Worm (Caenorhabditis elegans): Measurements from ENCODE around the gene T19H5.6.

ce11 chrII:9445368-9445767 lies 24.7 kb downstream of the T19H5.6 start, which contains the start of gene R09D1.13:
- TF ChIP-seq F55B11.4 (tag; optimal IDR thresholded peaks at IDR 0.05; ENCODE audit: borderline replicate concordance, insufficient read depth) (no peak), let-607 (tag; optimal IDR thresholded peaks at IDR 0.05) (no peak), rpc-1 (optimal IDR thresholded peaks at IDR 0.05) (no peak), rpc-1 (tag; optimal IDR thresholded peaks at IDR 0.05) (no peak), ztf-26 (tag; optimal IDR thresholded peaks at IDR 0.05) (no peak), B0261.1 (tag; optimal IDR thresholded peaks at IDR 0.05) (no peak), mcd-1 (GFP tag; IDR thresholded peaks at IDR 0.05) (no peak), somi-1 (GFP tag; optimal IDR thresholded peaks at IDR 0.05) (no peak), athp-1 (tag; optimal IDR thresholded peaks at IDR 0.05) (no peak), tbp1 (GFP tag; optimal IDR thresholded peaks at IDR 0.05) (no peak)

Data from whole organism, young adult.